Fruit fly (Drosophila melanogaster) whole organism, prepupa: Measurements from ENCODE around the gene CG5160.

ENCODE experiments used
- CG10631 ChIP-seq: fragments of 200-800 bp; sonication (Bioruptor generic); optimal IDR thresholded peaks from 2 replicates; lab custom pipeline; 2016; ENCODE audit warnings: missing biosample characterization, missing genetic modification characterization
- CG10669 ChIP-seq: fragments of 200-800 bp; sonication (Bioruptor generic); optimal IDR thresholded peaks from 3 replicates; lab custom pipeline; 2018; ENCODE audit warnings: missing biosample characterization, mild to moderate bottlenecking, missing genetic modification characterization, moderate library complexity
- CG11294 ChIP-seq: fragments of 200-800 bp; sonication (Bioruptor generic); IDR thresholded peaks from 2 replicates; pipeline ENCODE4 v1.3.6; 2022; ENCODE audit warnings: missing biosample characterization, missing genetic modification characterization
- CG11762 ChIP-seq: fragments of 200-800 bp; sonication (Bioruptor generic); optimal IDR thresholded peaks from 3 replicates; lab custom pipeline; 2016; ENCODE audit warnings: missing biosample characterization, missing genetic modification characterization; ENCODE audit not compliant: insufficient read depth
- CG11902 ChIP-seq: fragments of 200-800 bp; sonication (Bioruptor generic); optimal IDR thresholded peaks from 3 replicates; lab custom pipeline; 2016; ENCODE audit warnings: missing biosample characterization, missing genetic modification characterization
- CG16779 ChIP-seq: fragments of 200-800 bp; sonication (Bioruptor generic); optimal IDR thresholded peaks from 3 replicates; lab custom pipeline; 2017; ENCODE audit warnings: missing biosample characterization, mild to moderate bottlenecking, missing genetic modification characterization
- CG3032 ChIP-seq: fragments of 200-800 bp; optimal IDR thresholded peaks from 2 replicates; lab custom pipeline; 2019; ENCODE audit warnings: missing biosample characterization, mild to moderate bottlenecking, missing genetic modification characterization, moderate library complexity
- CG31627 ChIP-seq: fragments of 200-800 bp; sonication (Bioruptor generic); optimal IDR thresholded peaks from 3 replicates; lab custom pipeline; 2016; ENCODE audit warnings: missing biosample characterization, missing genetic modification characterization
- CG32006 ChIP-seq: fragments of 200-800 bp; sonication (Bioruptor generic); optimal IDR thresholded peaks from 3 replicates; lab custom pipeline; 2017; ENCODE audit warnings: missing biosample characterization, mild to moderate bottlenecking, missing genetic modification characterization
- CG34406 ChIP-seq: fragments of 200-800 bp; sonication (Bioruptor generic); optimal IDR thresholded peaks from 3 replicates; lab custom pipeline; 2016; ENCODE audit warnings: missing biosample characterization, missing genetic modification characterization
- CG3919 ChIP-seq: fragments of 200-800 bp; sonication (Bioruptor generic); optimal IDR thresholded peaks from 3 replicates; lab custom pipeline; 2016; ENCODE audit warnings: missing biosample characterization, missing genetic modification characterization
- CG4318 ChIP-seq: fragments of 200-800 bp; sonication (Bioruptor generic); optimal IDR thresholded peaks from 3 replicates; lab custom pipeline; 2017; ENCODE audit warnings: missing biosample characterization, mild to moderate bottlenecking, missing genetic modification characterization
- CG6792 ChIP-seq: fragments of 200-800 bp; sonication (Bioruptor generic); optimal IDR thresholded peaks from 3 replicates; lab custom pipeline; 2016; ENCODE audit warnings: missing biosample characterization, missing genetic modification characterization
- CG6854 ChIP-seq: fragments of 200-800 bp; sonication (Bioruptor generic); optimal IDR thresholded peaks from 2 replicates; lab custom pipeline; 2017; ENCODE audit warnings: missing biosample characterization, mild to moderate bottlenecking, missing genetic modification characterization
- CG7368 ChIP-seq: fragments of 200-800 bp; sonication (Bioruptor generic); optimal IDR thresholded peaks from 3 replicates; lab custom pipeline; 2016; ENCODE audit warnings: missing biosample characterization, missing genetic modification characterization
- CG8119 ChIP-seq: fragments of 200-800 bp; sonication (Bioruptor generic); IDR thresholded peaks from 3 replicates; pipeline ENCODE4 v1.3.6; 2022; ENCODE audit warnings: missing biosample characterization, missing genetic modification characterization
- CG8319 ChIP-seq: fragments of 200-800 bp; sonication (Bioruptor generic); optimal IDR thresholded peaks from 3 replicates; lab custom pipeline; 2016; ENCODE audit warnings: missing biosample characterization, missing genetic modification characterization
- CG9139 ChIP-seq: fragments of 200-800 bp; sonication (Bioruptor generic); optimal IDR thresholded peaks from 3 replicates; lab custom pipeline; 2017; ENCODE audit warnings: missing biosample characterization, mild to moderate bottlenecking, missing genetic modification characterization
- Eip75B ChIP-seq: fragments of 200-800 bp; sonication (Bioruptor generic); optimal IDR thresholded peaks from 3 replicates; lab custom pipeline; 2016; ENCODE audit warnings: missing biosample characterization, missing genetic modification characterization
- Eip78C ChIP-seq: fragments of 200-800 bp; sonication (Bioruptor generic); peaks from one replicate; lab custom pipeline; 2016; ENCODE audit warnings: missing biosample characterization, missing genetic modification characterization
- Eip93F ChIP-seq: fragments of 200-800 bp; sonication (Bioruptor generic); optimal IDR thresholded peaks from 2 replicates; lab custom pipeline; 2016; ENCODE audit warnings: missing biosample characterization, mild to moderate bottlenecking, missing genetic modification characterization
- Ets21C ChIP-seq: fragments of 200-800 bp; sonication (Bioruptor generic); optimal IDR thresholded peaks from 3 replicates; lab custom pipeline; 2016; ENCODE audit warnings: missing biosample characterization, missing genetic modification characterization
- Ets96B ChIP-seq: fragments of 200-800 bp; optimal IDR thresholded peaks from 2 replicates; lab custom pipeline; 2019; ENCODE audit warnings: missing biosample characterization, mild to moderate bottlenecking, missing genetic modification characterization, moderate library complexity
- Gug ChIP-seq: fragments of 200-800 bp; sonication (Bioruptor generic); IDR thresholded peaks from 2 replicates; pipeline ENCODE4 v1.3.6; 2022; ENCODE audit warnings: missing biosample characterization, missing genetic modification characterization
- Hr38 ChIP-seq: sonication (Bioruptor generic); optimal IDR thresholded peaks from 2 replicates; lab custom pipeline; 2016; ENCODE audit warnings: missing biosample characterization, missing genetic modification characterization
- Lpt ChIP-seq: fragments of 200-800 bp; sonication (Bioruptor generic); optimal IDR thresholded peaks from 3 replicates; lab custom pipeline; 2016; ENCODE audit warnings: missing biosample characterization, missing genetic modification characterization
- Met ChIP-seq: fragments of 200-800 bp; sonication (Bioruptor generic); optimal IDR thresholded peaks from 3 replicates; lab custom pipeline; 2016; ENCODE audit warnings: missing biosample characterization, missing genetic modification characterization
- Smox ChIP-seq: fragments of 200-800 bp; sonication (Bioruptor generic); optimal IDR thresholded peaks from 3 replicates; lab custom pipeline; 2016; ENCODE audit warnings: missing biosample characterization, missing genetic modification characterization
- Sox102F ChIP-seq: fragments of 200-800 bp; sonication (Bioruptor generic); optimal IDR thresholded peaks from 2 replicates; lab custom pipeline; 2016; ENCODE audit warnings: missing biosample characterization, mild to moderate bottlenecking, missing genetic modification characterization
- Sox14 ChIP-seq: fragments of 200-800 bp; sonication (Bioruptor generic); optimal IDR thresholded peaks from 3 replicates; lab custom pipeline; 2016; ENCODE audit warnings: missing biosample characterization, missing genetic modification characterization
- Sox15 ChIP-seq: fragments of 200-800 bp; sonication (Bioruptor generic); optimal IDR thresholded peaks from 3 replicates; lab custom pipeline; 2016; ENCODE audit warnings: missing biosample characterization, missing genetic modification characterization
- acj6 ChIP-seq: fragments of 200-800 bp; sonication (Bioruptor generic); optimal IDR thresholded peaks from 3 replicates; lab custom pipeline; 2016; ENCODE audit warnings: missing biosample characterization, missing genetic modification characterization
- dac ChIP-seq: fragments of 200-800 bp; sonication (Bioruptor generic); optimal IDR thresholded peaks from 2 replicates; lab custom pipeline; 2017; ENCODE audit warnings: missing biosample characterization, mild to moderate bottlenecking, missing genetic modification characterization
- dsx ChIP-seq: fragments of 200-800 bp; optimal IDR thresholded peaks from 3 replicates; lab custom pipeline; 2019; ENCODE audit warnings: missing biosample characterization, mild to moderate bottlenecking, missing genetic modification characterization, moderate library complexity; ENCODE audit not compliant: poor library complexity, severe bottlenecking
- fd59A ChIP-seq: fragments of 200-800 bp; sonication (Bioruptor generic); optimal IDR thresholded peaks from 2 replicates; lab custom pipeline; 2017; ENCODE audit warnings: missing biosample characterization, mild to moderate bottlenecking, missing genetic modification characterization, missing genetic modification reagents
- fkh ChIP-seq: fragments of 200-800 bp; sonication (Bioruptor generic); optimal IDR thresholded peaks from 3 replicates; lab custom pipeline; 2017; ENCODE audit warnings: missing biosample characterization, mild to moderate bottlenecking, missing genetic modification characterization, moderate library complexity
- lz ChIP-seq: fragments of 200-800 bp; sonication (Bioruptor generic); optimal IDR thresholded peaks from 3 replicates; lab custom pipeline; 2016; ENCODE audit warnings: missing biosample characterization, missing genetic modification characterization
- net ChIP-seq: fragments of 200-800 bp; sonication (Bioruptor generic); optimal IDR thresholded peaks from 3 replicates; lab custom pipeline; 2016; ENCODE audit warnings: missing biosample characterization, missing genetic modification characterization
- pdm3 ChIP-seq: fragments of 200-800 bp; sonication (Bioruptor generic); optimal IDR thresholded peaks from 3 replicates; lab custom pipeline; 2016; ENCODE audit warnings: missing biosample characterization, missing genetic modification characterization
- salr ChIP-seq, 2 experiments: fragments of 200-800 bp; sonication (Bioruptor generic); optimal IDR thresholded peaks; 3 replicates each; lab custom pipeline; 2016 to 2018; ENCODE audit warnings: missing biosample characterization in 2 of 2, missing genetic modification characterization in 2 of 2, mild to moderate bottlenecking in 1 of 2
- spab ChIP-seq: fragments of 200-800 bp; sonication (Bioruptor generic); optimal IDR thresholded peaks from 2 replicates; lab custom pipeline; 2017; ENCODE audit warnings: missing biosample characterization, mild to moderate bottlenecking, missing genetic modification characterization, missing genetic modification reagents
- ss ChIP-seq, 2 experiments: fragments of 200-800 bp; sonication (Bioruptor generic); optimal IDR thresholded peaks; 2 replicates in 1 of 2; 3 replicates in 1 of 2; lab custom pipeline; 2017 to 2018; ENCODE audit warnings: mild to moderate bottlenecking in 2 of 2, missing biosample characterization in 2 of 2, missing genetic modification characterization in 2 of 2, moderate library complexity in 1 of 2
- svp ChIP-seq: fragments of 200-800 bp; sonication (Bioruptor generic); peaks from one replicate; lab custom pipeline; 2016; ENCODE audit warnings: missing biosample characterization, missing genetic modification characterization
- topi ChIP-seq: fragments of 200-800 bp; sonication (Bioruptor generic); optimal IDR thresholded peaks from 3 replicates; lab custom pipeline; 2016; ENCODE audit warnings: missing biosample characterization, missing genetic modification characterization

CG5160 gene

DNA sequence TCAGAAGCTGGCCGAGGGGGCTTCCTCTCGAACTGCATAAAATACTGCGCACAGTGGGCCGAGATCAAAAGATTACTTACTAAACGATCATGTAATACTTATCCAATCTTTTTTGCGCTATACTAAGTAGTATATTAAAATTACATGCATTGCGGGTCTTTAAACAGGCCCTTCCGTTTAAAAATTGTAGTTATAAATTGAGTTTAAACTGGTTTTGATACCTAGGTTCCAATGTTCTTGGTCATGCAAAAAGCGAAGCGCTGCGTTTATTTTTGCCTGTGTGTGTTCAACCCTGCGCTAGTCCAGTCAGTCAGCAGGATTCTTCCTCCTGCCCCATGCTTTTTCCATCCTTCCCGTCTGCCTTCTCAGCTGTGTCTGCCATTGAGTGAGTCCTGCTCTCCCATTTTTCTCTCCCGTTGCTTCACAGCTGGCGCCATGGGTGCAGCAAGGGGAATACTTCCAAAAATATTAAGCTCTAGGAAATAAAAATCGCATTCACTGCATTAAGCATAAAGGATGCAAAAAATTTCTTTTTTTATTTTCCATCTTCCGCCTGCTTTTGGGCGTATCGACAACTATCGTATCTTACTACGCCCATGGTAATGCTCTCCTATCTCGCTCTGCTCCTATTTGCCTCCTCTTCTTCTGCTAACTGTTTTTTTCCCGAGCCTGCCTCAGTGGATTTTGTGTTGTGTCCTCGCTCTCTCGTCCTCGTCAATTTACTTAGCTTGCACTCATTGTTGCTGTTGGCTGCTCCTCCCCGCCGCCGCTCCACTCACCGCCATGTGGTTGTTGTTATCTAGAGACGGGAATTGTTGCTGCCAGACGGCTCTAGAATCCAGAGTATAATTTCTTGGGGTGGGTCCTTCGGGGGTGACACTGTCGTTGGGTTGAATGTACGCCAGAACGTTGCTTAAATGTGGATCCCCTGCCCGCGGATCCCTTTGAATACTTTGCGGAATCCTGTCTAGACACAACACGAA is 22.0 kb upstream of the CG5160 start (continued):
- TF ChIP-seq CG6792 (GFP tag; lab: Kevin White, UChicago) (peak; percentile 85), Met (GFP tag; lab: Kevin White, UChicago) (peak; percentile 88), salr (GFP tag; optimal IDR thresholded peaks at IDR 0.05; lab: Kevin White, UChicago) (peak; percentile 63 to 90), CG31627 (GFP tag; lab: Kevin White, UChicago) (peak; percentile 74), CG7368 (GFP tag; lab: Kevin White, UChicago) (peak; percentile 77), Gug (GFP tag; lab: Robert Waterston, UW) (peak; percentile 75), svp (peak; percentile 94), Sox102F (GFP tag; lab: Kevin White, UChicago) (peak; percentile 81), Hr38 (GFP tag; lab: Kevin White, UChicago) (no peak), spab (GFP tag; lab: Kevin White, UChicago) (peak; percentile 89), net (GFP tag; lab: Kevin White, UChicago) (peak; percentile 76), CG11902 (GFP tag; lab: Kevin White, UChicago) (peak; percentile 68), topi (GFP tag; lab: Kevin White, UChicago) (peak; percentile 89), lz (peak; percentile 87), Eip78C (peak; percentile 95), CG11762 (peak; percentile 81), fkh (no peak), CG9139 (GFP tag; lab: Kevin White, UChicago) (peak; percentile 83), ss (GFP tag; optimal IDR thresholded peaks at IDR 0.05; lab: Kevin White, UChicago) (peak; percentile 90 to 91), CG10631 (GFP tag; lab: Kevin White, UChicago) (peak; percentile 91), CG3032 (tag; lab: Kevin White, UChicago) (peak; percentile 92), Eip93F (GFP tag; lab: Kevin White, UChicago) (peak; percentile 66), pdm3 (GFP tag; lab: Kevin White, UChicago) (peak; percentile 91), dsx (GFP tag; lab: Kevin White, UChicago) (peak; percentile 85), Ets96B (tag; lab: Kevin White, UChicago) (peak; percentile 96), CG32006 (peak; percentile 80)

DNA sequence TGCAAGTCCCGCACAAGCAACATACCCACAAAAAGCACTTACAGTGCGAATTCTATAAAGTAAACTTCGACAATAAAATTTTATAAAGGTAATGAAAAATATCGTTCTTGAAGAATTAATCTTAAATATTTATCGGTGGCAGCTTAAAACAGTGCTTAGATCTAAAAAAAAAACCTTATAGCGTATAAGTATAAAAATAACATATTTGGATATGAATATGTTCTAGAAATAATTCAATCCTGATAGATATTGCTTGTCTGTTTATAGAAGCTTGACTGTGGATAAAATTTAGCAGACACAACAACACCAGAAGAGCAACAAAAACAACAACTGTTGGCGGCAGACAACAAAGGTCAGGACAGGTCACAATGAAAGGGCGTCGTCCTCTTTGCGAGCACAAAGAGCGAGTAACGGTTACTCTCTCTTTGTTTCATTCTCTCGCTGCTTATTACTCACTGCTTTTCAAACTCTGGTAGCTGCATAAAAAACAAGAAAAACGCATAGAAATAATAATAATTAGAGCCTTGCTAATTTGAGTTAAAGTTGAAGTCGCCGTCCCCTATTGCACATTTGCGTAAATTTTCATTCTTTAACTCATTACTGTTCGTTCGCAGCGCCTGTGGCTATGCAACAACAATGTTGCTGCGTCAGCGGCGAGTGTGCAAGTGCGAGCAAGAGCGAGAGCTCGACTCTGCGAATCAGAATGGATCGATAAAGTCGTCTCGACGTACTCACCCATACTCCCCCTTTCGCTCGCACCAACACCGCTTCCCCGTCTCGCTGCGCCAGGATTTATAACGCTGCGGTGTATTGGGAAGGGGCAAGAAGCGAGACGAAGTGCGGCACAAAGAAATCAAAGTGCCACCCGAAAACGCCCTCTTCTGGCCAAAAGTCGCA is 21.1 kb upstream of the CG5160 start:
- TF ChIP-seq CG8319 (no peak), svp (peak; percentile 95), CG6792 (GFP tag; lab: Kevin White, UChicago) (peak; percentile 45), CG10631 (GFP tag; lab: Kevin White, UChicago) (peak; percentile 78), Smox (peak; percentile 69), Sox15 (GFP tag; lab: Kevin White, UChicago) (no peak), CG8119 (GFP tag; lab: Robert Waterston, UW) (peak; percentile 67), Ets21C (GFP tag; lab: Kevin White, UChicago) (peak; percentile 62), CG16779 (tag; lab: Kevin White, UChicago) (peak; percentile 44), CG32006 (peak; percentile 54), CG4318 (GFP tag; lab: Kevin White, UChicago) (peak; percentile 38), CG3919 (GFP tag; lab: Kevin White, UChicago) (peak; percentile 53), CG11294 (GFP tag; lab: Robert Waterston, UW) (0 out of 2 replicates have a peak, but pooled peaks have one; percentile 11), Eip75B (GFP tag; lab: Kevin White, UChicago) (peak; percentile 78), CG34406 (peak; percentile 70), CG10669 (peak; percentile 64), Met (GFP tag; lab: Kevin White, UChicago) (peak; percentile 92), Sox14 (GFP tag; lab: Kevin White, UChicago) (peak; percentile 81), dsx (GFP tag; lab: Kevin White, UChicago) (peak; percentile 87), Lpt (GFP tag; lab: Kevin White, UChicago) (no peak), CG31627 (GFP tag; lab: Kevin White, UChicago) (peak; percentile 65), dac (GFP tag; lab: Kevin White, UChicago) (no peak), CG6854 (GFP tag; lab: Kevin White, UChicago) (peak; percentile 31), acj6 (GFP tag; lab: Kevin White, UChicago) (peak; percentile 30), fd59A (GFP tag; lab: Kevin White, UChicago) (peak; percentile 44), CG11762 (peak; percentile 31), net (GFP tag; lab: Kevin White, UChicago) (no peak), Eip93F (GFP tag; lab: Kevin White, UChicago) (no peak), Sox102F (GFP tag; lab: Kevin White, UChicago) (peak; percentile 79)
